Fruit fly (Drosophila melanogaster): ENCODE data around the gene CG15385.
A peak's percentile ranks its signal among the peaks of the same experiment; 100 is the strongest.

CG15385 gene

dm6 chr2L:2163568-2163953 lies 48.8 kb downstream of the CG15385 start (continued):
- TF ChIP-seq CG6683 (GFP tag; optimal IDR thresholded peaks at IDR 0.05) (peak; percentile 41), kay (GFP tag; optimal IDR thresholded peaks at IDR 0.05) (peak; percentile 60), CG4424 (GFP tag; optimal IDR thresholded peaks at IDR 0.05) (peak; percentile 87), lov (optimal IDR thresholded peaks at IDR 0.05) (no peak), lov (GFP tag; IDR thresholded peaks at IDR 0.05) (peak; percentile 97), CG2129 (GFP tag; IDR thresholded peaks at IDR 0.05; ENCODE audit: partially characterized antibody) (no peak), MTF-1 (GFP tag; optimal IDR thresholded peaks at IDR 0.05; ENCODE audit: borderline replicate concordance) (peak; percentile 77), pros (GFP tag; optimal IDR thresholded peaks at IDR 0.05) (peak; percentile 63), btn (GFP tag; optimal IDR thresholded peaks at IDR 0.05) (peak; percentile 91), zen2 (GFP tag; IDR thresholded peaks at IDR 0.05; ENCODE audit: partially characterized antibody) (no peak), CG8359 (GFP tag; optimal IDR thresholded peaks at IDR 0.05; ENCODE audit: borderline replicate concordance) (peak; percentile 77), CG14014 (GFP tag; IDR thresholded peaks at IDR 0.05) (peak; percentile 87), CG7271 (tag; optimal IDR thresholded peaks at IDR 0.05) (peak; percentile 53), slbo (GFP tag; IDR thresholded peaks at IDR 0.05) (peak; percentile 92), CG8388 (GFP tag; optimal IDR thresholded peaks at IDR 0.05) (peak; percentile 90), CG12104 (GFP tag; optimal IDR thresholded peaks at IDR 0.05) (no peak), Opbp (GFP tag; IDR thresholded peaks at IDR 0.05; ENCODE audit: partially characterized antibody) (no peak), chm (GFP tag; IDR thresholded peaks at IDR 0.05) (peak; percentile 98), PHDP (tag; optimal IDR thresholded peaks at IDR 0.05) (peak; percentile 83), D19A (tag; optimal IDR thresholded peaks at IDR 0.05) (peak; percentile 86), az2 (GFP tag; optimal IDR thresholded peaks at IDR 0.05) (peak; percentile 86), Bdp1 (GFP tag; optimal IDR thresholded peaks at IDR 0.05) (peak; percentile 84), CG17802 (tag; optimal IDR thresholded peaks at IDR 0.05) (peak; percentile 76), HLH4C (GFP tag; IDR thresholded peaks at IDR 0.05; ENCODE audit: partially characterized antibody) (no peak), CG33213 (GFP tag; optimal IDR thresholded peaks at IDR 0.05) (peak; percentile 72), CG31224 (GFP tag; IDR thresholded peaks at IDR 0.05) (peak; percentile 83), Atf-2 (GFP tag; optimal IDR thresholded peaks at IDR 0.05) (peak; percentile 82), CG2889 (GFP tag; IDR thresholded peaks at IDR 0.05) (peak; percentile 84), CG4854 (GFP tag; optimal IDR thresholded peaks at IDR 0.05) (peak; percentile 77), cg (GFP tag; optimal IDR thresholded peaks at IDR 0.05) (no peak), gce (GFP tag; IDR thresholded peaks at IDR 0.05) (peak; percentile 90), CG4707 (GFP tag; optimal IDR thresholded peaks at IDR 0.05) (peak; percentile 81), dysf (GFP tag; IDR thresholded peaks at IDR 0.05) (peak; percentile 91), Side (GFP tag; optimal IDR thresholded peaks at IDR 0.05) (peak; percentile 88), CG12219 (GFP tag; optimal IDR thresholded peaks at IDR 0.05) (peak; percentile 80), CG12236 (GFP tag; optimal IDR thresholded peaks at IDR 0.05) (peak; percentile 79), BEAF-32 (GFP tag; optimal IDR thresholded peaks at IDR 0.05) (no peak), stc (GFP tag; IDR thresholded peaks at IDR 0.05) (peak; percentile 85), Dfd (GFP tag; optimal IDR thresholded peaks at IDR 0.05) (no peak), al (GFP tag; IDR thresholded peaks at IDR 0.05) (peak; percentile 63), oc (tag; optimal IDR thresholded peaks at IDR 0.05) (peak; percentile 85), ranshi (GFP tag; IDR thresholded peaks at IDR 0.05) (peak; percentile 90), CG14710 (tag; optimal IDR thresholded peaks at IDR 0.05) (peak; percentile 92), Nf-YB (GFP tag; optimal IDR thresholded peaks at IDR 0.05) (peak; percentile 58), Lhr (GFP tag; optimal IDR thresholded peaks at IDR 0.05) (peak; percentile 83), Atf6 (GFP tag; IDR thresholded peaks at IDR 0.05) (peak; percentile 84), Ptx1 (GFP tag; IDR thresholded peaks at IDR 0.05) (peak; percentile 89), CG2116 (GFP tag; optimal IDR thresholded peaks at IDR 0.05) (peak; percentile 43), sisA (GFP tag; IDR thresholded peaks at IDR 0.05) (peak; percentile 94), MESR4 (GFP tag; optimal IDR thresholded peaks at IDR 0.05) (peak; percentile 34), CG10267 (tag; optimal IDR thresholded peaks at IDR 0.05) (peak; percentile 86)
